2 fruit fly cellular contexts compared by ENCODE assay signal in genomic region chr3R:14625215-14626156, dm6.
A peak's percentile ranks its signal among the peaks of the same experiment; 100 is the strongest.
TF ChIP-seq lines count a peak whose summit lies in the region.

Gene put, minus strand, starts transcription at chr3R:14625703.
Gene His4r, plus strand, starts transcription at chr3R:14625755.

TF ChIP-seq in whole organism, embryonic, 481 proteins besides CTCF, POLR2A, EP300 and RAD21 (continued from another document and continues in another):
- TF ChIP-seq CG8478 (optimal IDR thresholded peaks at IDR 0.05; lab: Kevin White, UChicago): peak; percentile 81
- TF ChIP-seq al (GFP tag; IDR thresholded peaks at IDR 0.05; lab: Robert Waterston, UW): no peak
- TF ChIP-seq btn (GFP tag; optimal IDR thresholded peaks at IDR 0.05; lab: Kevin White, UChicago): no peak
- TF ChIP-seq Gug (GFP tag; IDR thresholded peaks at IDR 0.05; lab: Robert Waterston, UW): no peak
- peak; percentile 95 for TF ChIP-seq Sry-δ (GFP tag; optimal IDR thresholded peaks at IDR 0.05; lab: Kevin White, UChicago)
- peak; percentile 46; the same call in 1 of the 3 replicates for TF ChIP-seq ci (GFP tag; IDR thresholded peaks at IDR 0.05; lab: Robert Waterston, UW)
- TF ChIP-seq Fer2 (tag; optimal IDR thresholded peaks at IDR 0.05; lab: Kevin White, UChicago): no peak
- no peak for TF ChIP-seq Ada2b (GFP tag; IDR thresholded peaks at IDR 0.05; lab: Robert Waterston, UW)
- TF ChIP-seq klu (GFP tag; IDR thresholded peaks at IDR 0.05; lab: Robert Waterston, UW): no peak; the same call in 1 of the 2 replicates
- TF ChIP-seq NK7.1 (GFP tag; optimal IDR thresholded peaks at IDR 0.05; lab: Kevin White, UChicago): no peak
- TF ChIP-seq Lim3 (GFP tag; IDR thresholded peaks at IDR 0.05; lab: Robert Waterston, UW): no peak
- TF ChIP-seq CG9215 (GFP tag; IDR thresholded peaks at IDR 0.05; lab: Robert Waterston, UW): no peak
- no peak for TF ChIP-seq CG3726 (GFP tag; IDR thresholded peaks at IDR 0.05; lab: Robert Waterston, UW)
- no peak for TF ChIP-seq disco-r (GFP tag; optimal IDR thresholded peaks at IDR 0.05; lab: Kevin White, UChicago)
- TF ChIP-seq CG1792 (GFP tag; optimal IDR thresholded peaks at IDR 0.05; lab: Kevin White, UChicago): peak; percentile 8
- no peak for TF ChIP-seq NC2α (GFP tag; optimal IDR thresholded peaks at IDR 0.05; lab: Kevin White, UChicago)
- TF ChIP-seq Mes4 (GFP tag; optimal IDR thresholded peaks at IDR 0.05; lab: Kevin White, UChicago): no peak
- no peak for TF ChIP-seq sr (GFP tag; IDR thresholded peaks at IDR 0.05; lab: Robert Waterston, UW)
- no peak for TF ChIP-seq odd (GFP tag; optimal IDR thresholded peaks at IDR 0.05; lab: Kevin White, UChicago)
- peak; percentile 4 for TF ChIP-seq psq (GFP tag; optimal IDR thresholded peaks at IDR 0.05; lab: Kevin White, UChicago)
- no peak for TF ChIP-seq CG9609 (GFP tag; optimal IDR thresholded peaks at IDR 0.05; lab: Kevin White, UChicago)
- no peak for TF ChIP-seq Hmx (GFP tag; optimal IDR thresholded peaks at IDR 0.05; lab: Kevin White, UChicago)
- TF ChIP-seq CG10274 (GFP tag; optimal IDR thresholded peaks at IDR 0.05; lab: Kevin White, UChicago): no peak
- TF ChIP-seq ttk (GFP tag; IDR thresholded peaks at IDR 0.05; lab: Robert Waterston, UW): no peak
- peak; percentile 50 for TF ChIP-seq CG10543 (GFP tag; optimal IDR thresholded peaks at IDR 0.05; lab: Kevin White, UChicago)
- 0 out of 2 replicates have a peak, but pooled peaks have one; percentile 16 for TF ChIP-seq Xrp1 (GFP tag; IDR thresholded peaks at IDR 0.05; lab: Robert Waterston, UW)
- TF ChIP-seq HLH3B (GFP tag; IDR thresholded peaks at IDR 0.05; lab: Robert Waterston, UW): no peak
- TF ChIP-seq CG4730 (GFP tag; IDR thresholded peaks at IDR 0.05; lab: Robert Waterston, UW): no peak
- TF ChIP-seq onecut (GFP tag; IDR thresholded peaks at IDR 0.05; lab: Robert Waterston, UW): no peak
- TF ChIP-seq fd96Cb (tag; optimal IDR thresholded peaks at IDR 0.05; lab: Kevin White, UChicago): no peak
- no peak for TF ChIP-seq E2f1 (GFP tag; IDR thresholded peaks at IDR 0.05; lab: Robert Waterston, UW)
- peak; percentile 43 for TF ChIP-seq chn (GFP tag; optimal IDR thresholded peaks at IDR 0.05; lab: Kevin White, UChicago)
- TF ChIP-seq Sin3A (optimal IDR thresholded peaks at IDR 0.05; lab: Kevin White, UChicago): peak; percentile 74
- TF ChIP-seq CG14441 (GFP tag; IDR thresholded peaks at IDR 0.05; lab: Robert Waterston, UW): no peak
- TF ChIP-seq CG12219 (GFP tag; optimal IDR thresholded peaks at IDR 0.05; lab: Kevin White, UChicago): no peak
- no peak for TF ChIP-seq schlank (tag; optimal IDR thresholded peaks at IDR 0.05; lab: Kevin White, UChicago)
- TF ChIP-seq ssp (GFP tag; IDR thresholded peaks at IDR 0.05; lab: Robert Waterston, UW): 0 out of 2 replicates have a peak, but pooled peaks have one; percentile 9
- no peak for TF ChIP-seq ash1 (GFP tag; optimal IDR thresholded peaks at IDR 0.05; lab: Kevin White, UChicago)
- peak; percentile 4 for TF ChIP-seq CoRest (tag; optimal IDR thresholded peaks at IDR 0.05; lab: Kevin White, UChicago)
- TF ChIP-seq Lpt (GFP tag; optimal IDR thresholded peaks at IDR 0.05; lab: Kevin White, UChicago): no peak
- peak; percentile 7 for TF ChIP-seq ewg (GFP tag; optimal IDR thresholded peaks at IDR 0.05; lab: Kevin White, UChicago)
- no peak for TF ChIP-seq bab2 (GFP tag; optimal IDR thresholded peaks at IDR 0.05; lab: Kevin White, UChicago)
- no peak for TF ChIP-seq Hr51 (GFP tag; optimal IDR thresholded peaks at IDR 0.05; lab: Kevin White, UChicago)
- TF ChIP-seq CG12659 (GFP tag; optimal IDR thresholded peaks at IDR 0.05; lab: Kevin White, UChicago): peak; percentile 81
- TF ChIP-seq D19A (tag; optimal IDR thresholded peaks at IDR 0.05; lab: Kevin White, UChicago): peak; percentile 7
- no peak for TF ChIP-seq Antp (GFP tag; optimal IDR thresholded peaks at IDR 0.05; lab: Kevin White, UChicago)
- no peak for TF ChIP-seq CG31365 (tag; optimal IDR thresholded peaks at IDR 0.05; lab: Kevin White, UChicago)
- peak; percentile 71 for TF ChIP-seq CG10431 (GFP tag; optimal IDR thresholded peaks at IDR 0.05; lab: Kevin White, UChicago)
- peak; percentile 35 for TF ChIP-seq bigmax (GFP tag; optimal IDR thresholded peaks at IDR 0.05; lab: Kevin White, UChicago)
- TF ChIP-seq Bdp1 (GFP tag; optimal IDR thresholded peaks at IDR 0.05; lab: Kevin White, UChicago): no peak
- peak; percentile 35; the same call in 1 of the 2 replicates for TF ChIP-seq slbo (GFP tag; IDR thresholded peaks at IDR 0.05; lab: Robert Waterston, UW)
- TF ChIP-seq gce (GFP tag; IDR thresholded peaks at IDR 0.05; lab: Robert Waterston, UW): no peak
- no peak for TF ChIP-seq sim (GFP tag; IDR thresholded peaks at IDR 0.05; lab: Robert Waterston, UW)
- TF ChIP-seq Eip74EF (GFP tag; optimal IDR thresholded peaks at IDR 0.05; lab: Kevin White, UChicago): no peak
- TF ChIP-seq sna (GFP tag; IDR thresholded peaks at IDR 0.05; lab: Robert Waterston, UW; ENCODE audit: partially characterized antibody): peak; percentile 48; the same call in 1 of the 2 replicates
- peak; percentile 77 for TF ChIP-seq trem (tag; optimal IDR thresholded peaks at IDR 0.05; lab: Kevin White, UChicago)
- peak; percentile 47; the same call in 1 of the 2 replicates for TF ChIP-seq Rfx (GFP tag; IDR thresholded peaks at IDR 0.05; lab: Robert Waterston, UW)
- no peak for TF ChIP-seq dan (GFP tag; IDR thresholded peaks at IDR 0.05; lab: Robert Waterston, UW)
- no peak for TF ChIP-seq ranshi (GFP tag; IDR thresholded peaks at IDR 0.05; lab: Robert Waterston, UW)
- TF ChIP-seq Gsc (GFP tag; IDR thresholded peaks at IDR 0.05; lab: Robert Waterston, UW): no peak
- no peak for TF ChIP-seq kay (GFP tag; optimal IDR thresholded peaks at IDR 0.05; lab: Kevin White, UChicago)
- TF ChIP-seq ham (GFP tag; IDR thresholded peaks at IDR 0.05; lab: Robert Waterston, UW): no peak
- TF ChIP-seq CG4854 (GFP tag; optimal IDR thresholded peaks at IDR 0.05; lab: Kevin White, UChicago): no peak
- TF ChIP-seq CG33213 (GFP tag; optimal IDR thresholded peaks at IDR 0.05; lab: Kevin White, UChicago): peak; percentile 66
- no peak for TF ChIP-seq gem (tag; optimal IDR thresholded peaks at IDR 0.05; lab: Kevin White, UChicago)
- no peak for TF ChIP-seq CG9932 (GFP tag; IDR thresholded peaks at IDR 0.05; lab: Robert Waterston, UW)
- TF ChIP-seq fru (optimal IDR thresholded peaks at IDR 0.05; lab: Kevin White, UChicago): no peak
- TF ChIP-seq cg (GFP tag; optimal IDR thresholded peaks at IDR 0.05; lab: Kevin White, UChicago): peak; percentile 84
- no peak for TF ChIP-seq Hr3 (GFP tag; optimal IDR thresholded peaks at IDR 0.05; lab: Kevin White, UChicago)

TF ChIP-seq in whole organism, prepupa, 60 proteins besides CTCF, POLR2A, EP300 and RAD21 (continued from another document):
- peak; percentile 44 for TF ChIP-seq svp (GFP tag; lab: Kevin White, UChicago)
- peak; percentile 16 to 29 for TF ChIP-seq ss (GFP tag; optimal IDR thresholded peaks at IDR 0.05; lab: Kevin White, UChicago)
- peak; percentile 2 for TF ChIP-seq Ets96B (tag; optimal IDR thresholded peaks at IDR 0.05; lab: Kevin White, UChicago)
- TF ChIP-seq CG6163 (GFP tag; IDR thresholded peaks at IDR 0.05; lab: Robert Waterston, UW): peak; percentile 44; the same call in 2 of the 3 replicates
- TF ChIP-seq CG6854 (GFP tag; optimal IDR thresholded peaks at IDR 0.05; lab: Kevin White, UChicago): peak; percentile 3
